Fruit fly (Drosophila melanogaster) whole organism, embryonic: ENCODE results near the gene CG7407.

Experiments used
- Atf-2 ChIP-seq: fragments of 200-800 bp; sonication (Bioruptor generic); optimal IDR thresholded peaks from 2 replicates; lab custom pipeline; 2016; ENCODE audit warnings: missing biosample characterization, missing genetic modification characterization
- CG11696 ChIP-seq: fragments of 200-800 bp; sonication (Bioruptor generic); IDR thresholded peaks from 2 replicates; pipeline ENCODE4 v1.3.6; 2022; ENCODE audit warnings: missing biosample characterization, missing genetic modification characterization
- CG15011 ChIP-seq: fragments of 200-800 bp; sonication (Bioruptor generic); optimal IDR thresholded peaks from 3 replicates; lab custom pipeline; 2018; ENCODE audit warnings: missing biosample characterization, mild to moderate bottlenecking, missing genetic modification characterization
- CG17612 ChIP-seq: fragments of 200-800 bp; sonication (Bioruptor generic); IDR thresholded peaks from 2 replicates; pipeline ENCODE4 v1.3.6; 2022; ENCODE audit warnings: missing biosample characterization, missing genetic modification characterization
- CG2120 ChIP-seq: fragments of 200-800 bp; sonication (Bioruptor generic); optimal IDR thresholded peaks from 3 replicates; lab custom pipeline; 2016; ENCODE audit warnings: missing biosample characterization, missing genetic modification characterization
- CG2129 ChIP-seq: fragments of 200-800 bp; sonication (Bioruptor generic); IDR thresholded peaks from 2 replicates; pipeline ENCODE4 v1.3.6; 2022; ENCODE audit warnings: missing biosample characterization, missing genetic modification characterization; ENCODE audit not compliant: partially characterized antibody
- CG30431 ChIP-seq: fragments of 200-800 bp; sonication (Bioruptor generic); optimal IDR thresholded peaks from 2 replicates; lab custom pipeline; 2017; ENCODE audit warnings: missing biosample characterization, missing genetic modification characterization
- CG32767 ChIP-seq: fragments of 200-800 bp; sonication (Bioruptor generic); IDR thresholded peaks from 2 replicates; pipeline ENCODE4 v1.3.6; 2022; ENCODE audit warnings: missing biosample characterization, missing genetic modification characterization
- CG32772 ChIP-seq: fragments of 200-800 bp; sonication (Bioruptor generic); IDR thresholded peaks from 2 replicates; pipeline ENCODE4 v1.3.6; 2022; ENCODE audit warnings: missing biosample characterization, missing genetic modification characterization
- CG33557 ChIP-seq: fragments of 200-800 bp; sonication (Bioruptor generic); optimal IDR thresholded peaks from 2 replicates; lab custom pipeline; 2019; ENCODE audit warnings: missing biosample characterization, mild to moderate bottlenecking, missing genetic modification characterization, moderate library complexity
- CG4360 ChIP-seq: fragments of 200-800 bp; sonication (Bioruptor generic); IDR thresholded peaks from 2 replicates; pipeline ENCODE4 v1.3.6; 2022; ENCODE audit warnings: missing biosample characterization, missing genetic modification characterization
- CG43689 ChIP-seq: fragments of 200-800 bp; sonication (Bioruptor generic); IDR thresholded peaks from 2 replicates; pipeline ENCODE4 v1.3.6; 2022; ENCODE audit warnings: missing biosample characterization, missing genetic modification characterization
- CG6683 ChIP-seq: fragments of 200-800 bp; sonication (Bioruptor generic); optimal IDR thresholded peaks from 2 replicates; lab custom pipeline; 2017; ENCODE audit warnings: missing biosample characterization, mild to moderate bottlenecking, missing genetic modification characterization, missing genetic modification reagents
- CG6791 ChIP-seq: fragments of 200-800 bp; sonication (Bioruptor generic); IDR thresholded peaks from 3 replicates; pipeline ENCODE4 v1.3.6; 2022; ENCODE audit warnings: missing biosample characterization, missing genetic modification characterization; ENCODE audit not compliant: partially characterized antibody
- CG7372 ChIP-seq: fragments of 200-800 bp; sonication (Bioruptor generic); IDR thresholded peaks from 2 replicates; pipeline ENCODE4 v1.3.6; 2022; ENCODE audit warnings: missing biosample characterization, missing genetic modification characterization
- CG9727 ChIP-seq: fragments of 200-800 bp; sonication (Bioruptor generic); optimal IDR thresholded peaks from 3 replicates; lab custom pipeline; 2017; ENCODE audit warnings: missing biosample characterization, mild to moderate bottlenecking, missing genetic modification characterization
- CG9817 ChIP-seq: fragments of 200-800 bp; sonication (Bioruptor generic); optimal IDR thresholded peaks from 2 replicates; lab custom pipeline; 2018; ENCODE audit warnings: missing biosample characterization, mild to moderate bottlenecking, missing genetic modification characterization, moderate library complexity
- CHES-1-like ChIP-seq: fragments of 200-800 bp; sonication (Bioruptor generic); optimal IDR thresholded peaks from 2 replicates; lab custom pipeline; 2016; ENCODE audit warnings: missing biosample characterization, missing genetic modification characterization
- Camta ChIP-seq: fragments of 200-800 bp; sonication (Bioruptor generic); optimal IDR thresholded peaks from 2 replicates; lab custom pipeline; 2016; ENCODE audit warnings: missing biosample characterization, missing genetic modification characterization
- CoRest ChIP-seq: fragments of 200-800 bp; sonication (Bioruptor generic); optimal IDR thresholded peaks from 3 replicates; lab custom pipeline; 2018; ENCODE audit warnings: missing biosample characterization, mild to moderate bottlenecking, missing genetic modification characterization, moderate library complexity
- CrebB ChIP-seq: fragments of 200-800 bp; sonication (Bioruptor generic); optimal IDR thresholded peaks from 3 replicates; lab custom pipeline; 2018; ENCODE audit warnings: missing biosample characterization, mild to moderate bottlenecking, missing genetic modification characterization
- E2f2 ChIP-seq: fragments of 200-800 bp; sonication (Bioruptor generic); IDR thresholded peaks from 2 replicates; pipeline ENCODE4 v1.3.6; 2022; ENCODE audit warnings: missing biosample characterization, missing genetic modification characterization
- Ets97D ChIP-seq: fragments of 200-800 bp; sonication (Bioruptor generic); optimal IDR thresholded peaks from 3 replicates; lab custom pipeline; 2016; ENCODE audit warnings: missing biosample characterization, missing genetic modification characterization
- Fer2 ChIP-seq: fragments of 200-800 bp; sonication (Bioruptor generic); optimal IDR thresholded peaks from 2 replicates; lab custom pipeline; 2018; ENCODE audit warnings: missing biosample characterization, mild to moderate bottlenecking, missing genetic modification characterization, moderate library complexity
- Hand ChIP-seq: fragments of 200-800 bp; sonication (Bioruptor generic); optimal IDR thresholded peaks from 2 replicates; lab custom pipeline; 2017; ENCODE audit warnings: mild to moderate bottlenecking, missing biosample characterization, missing genetic modification reagents, missing genetic modification characterization
- Hmr ChIP-seq: fragments of 200-800 bp; sonication (Bioruptor generic); optimal IDR thresholded peaks from 3 replicates; lab custom pipeline; 2017; ENCODE audit warnings: mild to moderate bottlenecking, missing biosample characterization, missing genetic modification reagents, missing genetic modification characterization
- Hr3 ChIP-seq: fragments of 200-800 bp; sonication (Bioruptor generic); optimal IDR thresholded peaks from 3 replicates; lab custom pipeline; 2016; ENCODE audit warnings: missing biosample characterization, missing genetic modification characterization
- Hr51 ChIP-seq, 2 experiments: fragments of 200-800 bp; sonication (Bioruptor generic); optimal IDR thresholded peaks; 2 replicates in 1 of 2; 3 replicates in 1 of 2; lab custom pipeline; 2016 to 2018; ENCODE audit warnings: missing biosample characterization in 2 of 2, missing genetic modification characterization in 2 of 2, mild to moderate bottlenecking in 1 of 2, moderate library complexity in 1 of 2
- Jarid2 ChIP-seq: fragments of 200-800 bp; sonication (Bioruptor generic); optimal IDR thresholded peaks from 3 replicates; lab custom pipeline; 2017; ENCODE audit warnings: mild to moderate bottlenecking, missing biosample characterization, missing genetic modification reagents, missing genetic modification characterization
- Lhr ChIP-seq: fragments of 200-800 bp; sonication (Bioruptor generic); optimal IDR thresholded peaks from 3 replicates; lab custom pipeline; 2017; ENCODE audit warnings: mild to moderate bottlenecking, missing biosample characterization, missing genetic modification reagents, missing genetic modification characterization
- MESR4 ChIP-seq: fragments of 200-800 bp; sonication (Bioruptor generic); optimal IDR thresholded peaks from 2 replicates; lab custom pipeline; 2018; ENCODE audit warnings: missing biosample characterization, mild to moderate bottlenecking, missing genetic modification characterization, moderate library complexity
- Opbp ChIP-seq: fragments of 200-800 bp; sonication (Bioruptor generic); IDR thresholded peaks from 3 replicates; pipeline ENCODE4 v1.3.6; 2022; ENCODE audit warnings: missing biosample characterization, missing genetic modification characterization; ENCODE audit not compliant: partially characterized antibody
- Pdp1 ChIP-seq, 2 experiments: fragments of 200-800 bp; sonication (Bioruptor generic); optimal IDR thresholded peaks; 3 replicates each; lab custom pipeline; 2016; ENCODE audit warnings: missing biosample characterization in 2 of 2, missing genetic modification characterization in 2 of 2, mild to moderate bottlenecking in 1 of 2, moderate library complexity in 1 of 2
- ap ChIP-seq: fragments of 200-800 bp; sonication (Bioruptor generic); IDR thresholded peaks from 2 replicates; pipeline ENCODE4 v1.3.6; 2022; ENCODE audit warnings: missing biosample characterization, missing genetic modification characterization
- chif ChIP-seq, 2 experiments: fragments of 200-800 bp; sonication (Bioruptor generic); optimal IDR thresholded peaks; 3 replicates each; lab custom pipeline; 2016; ENCODE audit warnings: missing biosample characterization in 2 of 2, missing genetic modification characterization in 2 of 2
- ci ChIP-seq: fragments of 200-800 bp; sonication (Bioruptor generic); IDR thresholded peaks from 3 replicates; pipeline ENCODE4 v1.3.6; 2022; ENCODE audit warnings: missing biosample characterization, missing genetic modification characterization
- crc ChIP-seq: fragments of 200-800 bp; sonication (Bioruptor generic); optimal IDR thresholded peaks from 2 replicates; lab custom pipeline; 2016; ENCODE audit warnings: missing biosample characterization, missing genetic modification characterization
- dmrt99B ChIP-seq: fragments of 200-800 bp; sonication (Bioruptor generic); optimal IDR thresholded peaks from 2 replicates; lab custom pipeline; 2018; ENCODE audit warnings: missing biosample characterization, mild to moderate bottlenecking, missing genetic modification characterization, moderate library complexity
- esg ChIP-seq: fragments of 200-800 bp; sonication (Bioruptor generic); conservative IDR thresholded peaks from 2 replicates; pipeline ENCODE4 v1.3.6; 2022; ENCODE audit warnings: missing biosample characterization, missing genetic modification characterization
- h ChIP-seq: fragments of >200 bp; optimal IDR thresholded peaks from 2 replicates; lab custom pipeline; 2017
- nerfin-2 ChIP-seq: fragments of 200-800 bp; sonication (Bioruptor generic); IDR thresholded peaks from 2 replicates; pipeline ENCODE4 v1.3.6; 2022; ENCODE audit warnings: missing biosample characterization, missing genetic modification characterization; ENCODE audit not compliant: partially characterized antibody
- oc ChIP-seq: fragments of 200-800 bp; sonication (Bioruptor generic); optimal IDR thresholded peaks from 2 replicates; lab custom pipeline; 2018; ENCODE audit warnings: missing biosample characterization, mild to moderate bottlenecking, missing genetic modification characterization, moderate library complexity
- slbo ChIP-seq: fragments of 200-800 bp; sonication (Bioruptor generic); IDR thresholded peaks from 2 replicates; pipeline ENCODE4 v1.3.6; 2022; ENCODE audit warnings: missing biosample characterization, missing genetic modification characterization
- sna ChIP-seq: fragments of 200-800 bp; sonication (Bioruptor generic); IDR thresholded peaks from 2 replicates; pipeline ENCODE4 v1.3.6; 2022; ENCODE audit warnings: missing biosample characterization, missing genetic modification characterization; ENCODE audit not compliant: partially characterized antibody
- ssp ChIP-seq: fragments of 200-800 bp; sonication (Bioruptor generic); IDR thresholded peaks from 2 replicates; pipeline ENCODE4 v1.3.6; 2022; ENCODE audit warnings: missing biosample characterization, missing genetic modification characterization
- tio ChIP-seq: fragments of 200-800 bp; sonication (Bioruptor generic); optimal IDR thresholded peaks from 2 replicates; lab custom pipeline; 2017; ENCODE audit warnings: missing biosample characterization, missing genetic modification characterization, inconsistent platforms
- twi ChIP-seq: fragments of 200-800 bp; optimal IDR thresholded peaks from 2 replicates; lab custom pipeline; 2019; ENCODE audit warnings: missing biosample characterization, mild to moderate bottlenecking, missing genetic modification characterization, moderate library complexity
- vvl ChIP-seq: fragments of 200-800 bp; sonication (Bioruptor generic); IDR thresholded peaks from 2 replicates; pipeline ENCODE4 v1.3.6; 2022; ENCODE audit warnings: missing biosample characterization, missing genetic modification characterization
- yki ChIP-seq: fragments of >200 bp; optimal IDR thresholded peaks from 3 replicates; lab custom pipeline; 2018
- zf30C ChIP-seq: fragments of 200-800 bp; sonication (Bioruptor generic); optimal IDR thresholded peaks from 3 replicates; lab custom pipeline; 2018; ENCODE audit warnings: missing biosample characterization, mild to moderate bottlenecking, missing genetic modification characterization

Gene CG7407

DNA sequence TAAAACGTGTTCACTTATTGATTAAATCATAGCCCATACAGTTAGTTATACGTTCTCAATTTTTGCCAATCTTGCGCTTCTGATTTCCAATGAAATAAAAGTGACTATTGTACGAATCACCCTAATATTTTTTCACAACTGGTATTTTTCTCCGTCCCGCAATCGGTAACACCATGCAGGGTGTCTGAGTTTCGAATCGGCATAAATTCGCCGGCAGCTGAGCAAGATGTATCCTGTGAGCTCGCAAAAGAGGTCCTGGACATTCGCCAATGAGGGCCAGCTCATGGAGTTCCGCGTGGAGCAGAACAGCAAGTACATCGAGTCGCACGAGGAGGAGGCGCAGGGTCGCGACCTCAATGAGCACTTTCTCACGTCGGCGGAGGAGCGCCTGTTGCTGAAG lies 1.5 kb upstream of the CG7407 start, which contains the start of gene CycH (continued):
- peak; percentile 32 for TF ChIP-seq Ets97D (GFP tag; lab: Kevin White, UChicago)
- no peak for TF ChIP-seq CG11696 (GFP tag; lab: Robert Waterston, UW)
- peak; percentile 36 for TF ChIP-seq CG9817 (tag; lab: Kevin White, UChicago)
- no peak for TF ChIP-seq oc (tag; lab: Kevin White, UChicago)
- TF ChIP-seq CHES-1-like (GFP tag; lab: Kevin White, UChicago) = peak; percentile 25
- no peak for TF ChIP-seq Hr3 (GFP tag; lab: Kevin White, UChicago)
- peak in 1 of 2 experiments; percentile 11 for TF ChIP-seq Hr51 (GFP tag; optimal IDR thresholded peaks at IDR 0.05; lab: Kevin White, UChicago)
- no peak for TF ChIP-seq CG2129 (GFP tag; lab: Robert Waterston, UW)
- TF ChIP-seq Camta (GFP tag; lab: Kevin White, UChicago) = peak; percentile 21
- TF ChIP-seq slbo (GFP tag; lab: Robert Waterston, UW) = peak; percentile 59; the same call in 1 of the 2 replicates
- TF ChIP-seq CG6683 = no peak
- no peak for TF ChIP-seq twi
- TF ChIP-seq vvl (GFP tag; lab: Robert Waterston, UW) = no peak
- peak; percentile 60 for TF ChIP-seq CG2120 (GFP tag; lab: Kevin White, UChicago)
- TF ChIP-seq dmrt99B (tag; lab: Kevin White, UChicago) = no peak
- no peak for TF ChIP-seq sna (GFP tag; lab: Robert Waterston, UW)
- TF ChIP-seq Hmr (GFP tag; lab: Kevin White, UChicago) = no peak
- TF ChIP-seq Lhr (GFP tag; lab: Kevin White, UChicago) = peak; percentile 11
- no peak for TF ChIP-seq yki (lab: Kevin White, UChicago)
- peak; percentile 32; the same call in 2 of the 3 replicates for TF ChIP-seq CG6791 (GFP tag; lab: Robert Waterston, UW)
- TF ChIP-seq CrebB = peak; percentile 2
- TF ChIP-seq CG9727 (GFP tag; lab: Kevin White, UChicago) = no peak
- TF ChIP-seq ssp (GFP tag; lab: Robert Waterston, UW) = 0 out of 2 replicates have a peak, but pooled peaks have one; percentile 13
- TF ChIP-seq tio = no peak
- TF ChIP-seq nerfin-2 (GFP tag; lab: Robert Waterston, UW) = no peak
- peak; percentile 68 for TF ChIP-seq E2f2
- no peak for TF ChIP-seq CG43689 (GFP tag; lab: Robert Waterston, UW)
- no peak for TF ChIP-seq Opbp (GFP tag; lab: Robert Waterston, UW)
- no peak for TF ChIP-seq CG7372 (GFP tag; lab: Robert Waterston, UW)
- no peak for TF ChIP-seq CG15011

DNA sequence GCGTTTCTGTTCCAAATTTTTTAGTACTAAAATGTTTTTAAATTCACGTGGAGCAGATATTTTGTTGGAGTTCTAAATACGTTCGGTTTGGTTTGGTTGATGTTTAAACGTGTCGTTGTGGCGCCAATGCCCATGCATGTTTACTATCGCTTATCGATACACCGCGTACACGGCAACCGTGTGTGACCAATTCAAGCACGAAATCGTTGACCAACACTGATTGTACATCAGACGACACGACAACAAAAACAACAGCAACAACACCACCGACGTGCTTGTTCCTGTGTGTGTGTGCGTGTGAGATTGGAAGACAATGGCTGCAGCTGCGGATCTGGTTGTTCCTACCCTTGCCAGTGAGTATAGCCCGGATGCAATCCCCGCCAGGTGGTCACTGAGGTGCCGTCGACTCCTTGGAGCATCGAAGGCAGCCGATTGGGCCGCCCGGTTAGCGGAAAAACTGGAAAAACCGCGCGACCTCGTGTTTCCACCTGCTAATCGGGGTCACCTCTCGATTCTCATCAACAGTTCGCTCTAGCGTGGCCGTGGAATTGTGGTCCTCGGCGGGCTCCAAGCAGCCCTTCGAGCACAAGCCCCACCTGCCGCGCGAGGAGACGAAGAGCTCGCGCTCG lies 1.6 kb downstream of the CG7407 start, which contains the start of gene eIF2A:
Gene eIF2A, plus strand, starts transcription at position 16 of the 629 bp plus-strand sequence.
- TF ChIP-seq h (no peak), CG4360 (GFP tag; lab: Robert Waterston, UW) (peak; percentile 97), Fer2 (tag; lab: Kevin White, UChicago) (no peak), CG32767 (GFP tag; lab: Robert Waterston, UW) (no peak), chif (GFP tag; optimal IDR thresholded peaks at IDR 0.05; lab: Kevin White, UChicago) (peak; percentile 42 to 64), Jarid2 (no peak), CG30431 (no peak), zf30C (GFP tag; lab: Kevin White, UChicago) (no peak), Pdp1 (GFP tag; optimal IDR thresholded peaks at IDR 0.05; lab: Kevin White, UChicago) (peak; percentile 41 to 55), CG17612 (GFP tag; lab: Robert Waterston, UW) (no peak), CG32772 (0 out of 2 replicates have a peak, but pooled peaks have one; percentile 22), CoRest (tag; lab: Kevin White, UChicago) (peak; percentile 38), esg (GFP tag; lab: Robert Waterston, UW) (no peak), Hand (no peak), MESR4 (GFP tag; lab: Kevin White, UChicago) (peak; percentile 99), Atf-2 (GFP tag; lab: Kevin White, UChicago) (peak; percentile 35), crc (GFP tag; lab: Kevin White, UChicago) (no peak), CG33557 (GFP tag; lab: Kevin White, UChicago) (peak; percentile 9), ci (GFP tag; lab: Robert Waterston, UW) (peak; percentile 84), ap (GFP tag; lab: Robert Waterston, UW) (no peak)
